Fruit fly (Drosophila melanogaster) whole organism, embryonic: Measurements from ENCODE around the gene CG10761.

ENCODE experiments used
- Blimp-1 ChIP-seq: fragments of 200-800 bp; sonication (Bioruptor generic); optimal IDR thresholded peaks from 3 replicates; lab custom pipeline; 2018; ENCODE audit warnings: missing biosample characterization, missing genetic modification characterization, mild to moderate bottlenecking, moderate library complexity, missing genetic modification reagents
- CG10267 ChIP-seq: fragments of 200-800 bp; sonication (Bioruptor generic); optimal IDR thresholded peaks from 2 replicates; lab custom pipeline; 2018; ENCODE audit warnings: missing biosample characterization, mild to moderate bottlenecking, missing genetic modification characterization, moderate library complexity
- CG10654 ChIP-seq: fragments of 200-800 bp; sonication (Bioruptor generic); optimal IDR thresholded peaks from 2 replicates; lab custom pipeline; 2016; ENCODE audit warnings: missing biosample characterization, missing genetic modification characterization
- CG10959 ChIP-seq: fragments of 200-800 bp; sonication (Bioruptor generic); IDR thresholded peaks from 2 replicates; pipeline ENCODE4 v1.3.6; 2022; ENCODE audit warnings: missing biosample characterization, missing genetic modification characterization
- CG11504 ChIP-seq: fragments of 200-800 bp; sonication (Bioruptor generic); optimal IDR thresholded peaks from 3 replicates; lab custom pipeline; 2019; ENCODE audit warnings: missing biosample characterization, mild to moderate bottlenecking, missing genetic modification characterization, moderate library complexity
- CG13894 ChIP-seq: fragments of 200-800 bp; sonication (Bioruptor generic); optimal IDR thresholded peaks from 3 replicates; lab custom pipeline; 2018; ENCODE audit warnings: missing biosample characterization, mild to moderate bottlenecking, missing genetic modification characterization, moderate library complexity
- CG14050 ChIP-seq: fragments of 200-800 bp; sonication (Bioruptor generic); IDR thresholded peaks from 3 replicates; pipeline ENCODE4 v1.3.6; 2022; ENCODE audit warnings: missing biosample characterization, missing genetic modification characterization
- CG15514 ChIP-seq: fragments of 200-800 bp; sonication (Bioruptor generic); optimal IDR thresholded peaks from 3 replicates; lab custom pipeline; 2017; ENCODE audit warnings: missing biosample characterization, missing genetic modification characterization, mild to moderate bottlenecking, moderate library complexity, missing genetic modification reagents
- CG16813 ChIP-seq: fragments of 200-800 bp; sonication (Bioruptor generic); IDR thresholded peaks from 3 replicates; pipeline ENCODE4 v1.3.6; 2022; ENCODE audit warnings: missing biosample characterization, missing genetic modification characterization; ENCODE audit not compliant: partially characterized antibody
- CG2678 ChIP-seq: fragments of 200-800 bp; sonication (Bioruptor generic); optimal IDR thresholded peaks from 3 replicates; lab custom pipeline; 2019; ENCODE audit warnings: missing biosample characterization, mild to moderate bottlenecking, missing genetic modification characterization, moderate library complexity
- CG32772 ChIP-seq: fragments of 200-800 bp; sonication (Bioruptor generic); IDR thresholded peaks from 2 replicates; pipeline ENCODE4 v1.3.6; 2022; ENCODE audit warnings: missing biosample characterization, missing genetic modification characterization
- CG4424 ChIP-seq: fragments of 200-800 bp; sonication (Bioruptor generic); optimal IDR thresholded peaks from 3 replicates; lab custom pipeline; 2016; ENCODE audit warnings: missing biosample characterization, missing genetic modification characterization
- CG7357 ChIP-seq: fragments of 200-800 bp; sonication (Bioruptor generic); IDR thresholded peaks from 3 replicates; pipeline ENCODE4 v1.3.6; 2022; ENCODE audit warnings: missing biosample characterization, missing genetic modification characterization
- CG8281 ChIP-seq: fragments of 200-800 bp; sonication (Bioruptor generic); optimal IDR thresholded peaks from 2 replicates; lab custom pipeline; 2018; ENCODE audit warnings: missing biosample characterization, mild to moderate bottlenecking, missing genetic modification characterization, moderate library complexity
- CG8924 ChIP-seq: fragments of 200-800 bp; optimal IDR thresholded peaks from 3 replicates; lab custom pipeline; 2019; ENCODE audit warnings: missing biosample characterization, mild to moderate bottlenecking, missing genetic modification characterization, moderate library complexity
- CG9437 ChIP-seq: fragments of 200-800 bp; sonication (Bioruptor generic); optimal IDR thresholded peaks from 2 replicates; lab custom pipeline; 2018; ENCODE audit warnings: missing biosample characterization, mild to moderate bottlenecking, missing genetic modification characterization
- CoRest ChIP-seq: fragments of 200-800 bp; sonication (Bioruptor generic); optimal IDR thresholded peaks from 3 replicates; lab custom pipeline; 2018; ENCODE audit warnings: missing biosample characterization, mild to moderate bottlenecking, missing genetic modification characterization, moderate library complexity
- Dad ChIP-seq: fragments of 200-800 bp; sonication (Bioruptor generic); optimal IDR thresholded peaks from 3 replicates; lab custom pipeline; 2016; ENCODE audit warnings: missing biosample characterization, missing genetic modification characterization
- Dbx ChIP-seq: fragments of 200-800 bp; sonication (Bioruptor generic); IDR thresholded peaks from 3 replicates; pipeline ENCODE4 v1.3.6; 2022; ENCODE audit warnings: missing biosample characterization, missing genetic modification characterization
- E2f1 ChIP-seq: fragments of 200-800 bp; sonication (Bioruptor generic); IDR thresholded peaks from 2 replicates; pipeline ENCODE4 v1.3.6; 2022; ENCODE audit warnings: missing biosample characterization, missing genetic modification characterization
- E2f2 ChIP-seq: fragments of 200-800 bp; sonication (Bioruptor generic); IDR thresholded peaks from 2 replicates; pipeline ENCODE4 v1.3.6; 2022; ENCODE audit warnings: missing biosample characterization, missing genetic modification characterization
- Ets65A ChIP-seq: fragments of 200-800 bp; sonication (Bioruptor generic); peaks from one replicate; lab custom pipeline; 2016; ENCODE audit warnings: missing biosample characterization, missing genetic modification characterization
- Gug ChIP-seq: fragments of 200-800 bp; sonication (Bioruptor generic); IDR thresholded peaks from 4 replicates; pipeline ENCODE4 v1.3.6; 2022; ENCODE audit warnings: missing biosample characterization, missing genetic modification characterization
- HLH3B ChIP-seq: fragments of 200-800 bp; sonication (Bioruptor generic); IDR thresholded peaks from 2 replicates; pipeline ENCODE4 v1.3.6; 2022; ENCODE audit warnings: missing biosample characterization, missing genetic modification characterization
- Med ChIP-seq: fragments of 200-800 bp; sonication (Bioruptor generic); peaks from one replicate; lab custom pipeline; 2016; ENCODE audit warnings: missing biosample characterization, missing genetic modification characterization, mild to moderate bottlenecking, inconsistent platforms, moderate library complexity
- Neu2 ChIP-seq: fragments of 200-800 bp; sonication (Bioruptor generic); optimal IDR thresholded peaks from 3 replicates; lab custom pipeline; 2016; ENCODE audit warnings: missing biosample characterization, missing genetic modification characterization, borderline replicate concordance
- Oli ChIP-seq: fragments of 200-800 bp; sonication (Bioruptor generic); optimal IDR thresholded peaks from 2 replicates; lab custom pipeline; 2018; ENCODE audit warnings: missing biosample characterization, mild to moderate bottlenecking, missing genetic modification characterization, moderate library complexity
- Six4 ChIP-seq: fragments of 200-800 bp; sonication (Bioruptor generic); optimal IDR thresholded peaks from 2 replicates; lab custom pipeline; 2016; ENCODE audit warnings: missing biosample characterization, missing genetic modification characterization
- Sox102F ChIP-seq: fragments of 200-800 bp; sonication (Bioruptor generic); optimal IDR thresholded peaks from 2 replicates; lab custom pipeline; 2018; ENCODE audit warnings: missing biosample characterization, mild to moderate bottlenecking, missing genetic modification characterization, moderate library complexity
- Ssrp ChIP-seq: fragments of 200-800 bp; sonication (Bioruptor generic); optimal IDR thresholded peaks from 2 replicates; lab custom pipeline; 2018; ENCODE audit warnings: missing biosample characterization, mild to moderate bottlenecking, missing genetic modification characterization, moderate library complexity
- ase ChIP-seq: fragments of 200-800 bp; sonication (Bioruptor generic); IDR thresholded peaks from 3 replicates; pipeline ENCODE4 v1.3.6; 2022; ENCODE audit warnings: missing biosample characterization, missing genetic modification characterization
- az2 ChIP-seq: fragments of 200-800 bp; sonication (Bioruptor generic); optimal IDR thresholded peaks from 3 replicates; lab custom pipeline; 2016; ENCODE audit warnings: missing biosample characterization, missing genetic modification characterization
- corto ChIP-seq: fragments of 200-800 bp; sonication (Bioruptor generic); optimal IDR thresholded peaks from 2 replicates; lab custom pipeline; 2016; ENCODE audit warnings: missing biosample characterization, mild to moderate bottlenecking, missing genetic modification characterization, moderate library complexity
- fd3F ChIP-seq: fragments of 200-800 bp; sonication (Bioruptor generic); optimal IDR thresholded peaks from 2 replicates; lab custom pipeline; 2018; ENCODE audit warnings: missing biosample characterization, mild to moderate bottlenecking, missing genetic modification characterization, moderate library complexity
- fru ChIP-seq: fragments of >200 bp; optimal IDR thresholded peaks from 2 replicates; lab custom pipeline; 2017
- fu2 ChIP-seq: fragments of 200-800 bp; sonication (Bioruptor generic); optimal IDR thresholded peaks from 2 replicates; lab custom pipeline; 2016; ENCODE audit warnings: missing biosample characterization, missing genetic modification characterization
- gsb-n ChIP-seq: fragments of 200-800 bp; sonication (Bioruptor generic); optimal IDR thresholded peaks from 3 replicates; lab custom pipeline; 2018; ENCODE audit warnings: missing biosample characterization, mild to moderate bottlenecking, missing genetic modification characterization
- gt ChIP-seq: fragments of 200-800 bp; sonication (Bioruptor generic); IDR thresholded peaks from 2 replicates; pipeline ENCODE4 v1.3.6; 2022; ENCODE audit warnings: missing biosample characterization, missing genetic modification characterization
- hb ChIP-seq: fragments of 200-800 bp; sonication (Bioruptor generic); IDR thresholded peaks from 3 replicates; pipeline ENCODE4 v1.3.6; 2022; ENCODE audit warnings: missing biosample characterization, missing genetic modification characterization; ENCODE audit not compliant: partially characterized antibody
- knrl ChIP-seq: fragments of 200-800 bp; sonication (Bioruptor generic); IDR thresholded peaks from 3 replicates; pipeline ENCODE4 v1.3.6; 2022; ENCODE audit warnings: missing biosample characterization, missing genetic modification characterization; ENCODE audit not compliant: partially characterized antibody
- lilli ChIP-seq: fragments of 200-800 bp; sonication (Bioruptor generic); optimal IDR thresholded peaks from 3 replicates; lab custom pipeline; 2016; ENCODE audit warnings: missing biosample characterization, missing genetic modification characterization
- mam ChIP-seq: fragments of 200-800 bp; sonication (Bioruptor generic); optimal IDR thresholded peaks from 3 replicates; lab custom pipeline; 2016; ENCODE audit warnings: missing biosample characterization, missing genetic modification characterization
- onecut ChIP-seq: fragments of 200-800 bp; sonication (Bioruptor generic); IDR thresholded peaks from 2 replicates; pipeline ENCODE4 v1.3.6; 2022; ENCODE audit warnings: missing biosample characterization, missing genetic modification characterization
- rib ChIP-seq: fragments of 200-800 bp; sonication (Bioruptor generic); IDR thresholded peaks from 2 replicates; pipeline ENCODE4 v1.3.6; 2022; ENCODE audit warnings: missing biosample characterization, missing genetic modification characterization
- run ChIP-seq: fragments of 200-800 bp; sonication (Bioruptor generic); optimal IDR thresholded peaks from 3 replicates; lab custom pipeline; 2018; ENCODE audit warnings: missing biosample characterization, mild to moderate bottlenecking, missing genetic modification characterization
- sens-2 ChIP-seq: fragments of 200-800 bp; sonication (Bioruptor generic); IDR thresholded peaks from 2 replicates; pipeline ENCODE4 v1.3.6; 2022; ENCODE audit warnings: missing biosample characterization, missing genetic modification characterization
- sisA ChIP-seq: fragments of 200-800 bp; sonication (Bioruptor generic); IDR thresholded peaks from 2 replicates; pipeline ENCODE4 v1.3.6; 2022; ENCODE audit warnings: missing biosample characterization, missing genetic modification characterization
- so ChIP-seq: fragments of 200-800 bp; sonication (Bioruptor generic); IDR thresholded peaks from 3 replicates; pipeline ENCODE4 v1.3.6; 2022; ENCODE audit warnings: missing biosample characterization, missing genetic modification characterization
- tio ChIP-seq: fragments of 200-800 bp; sonication (Bioruptor generic); optimal IDR thresholded peaks from 2 replicates; lab custom pipeline; 2017; ENCODE audit warnings: missing biosample characterization, missing genetic modification characterization, inconsistent platforms
- wdn ChIP-seq: fragments of 200-800 bp; sonication (Bioruptor generic); IDR thresholded peaks from 2 replicates; pipeline ENCODE4 v1.3.6; 2022; ENCODE audit warnings: missing biosample characterization, missing genetic modification characterization

Gene CG10761

DNA sequence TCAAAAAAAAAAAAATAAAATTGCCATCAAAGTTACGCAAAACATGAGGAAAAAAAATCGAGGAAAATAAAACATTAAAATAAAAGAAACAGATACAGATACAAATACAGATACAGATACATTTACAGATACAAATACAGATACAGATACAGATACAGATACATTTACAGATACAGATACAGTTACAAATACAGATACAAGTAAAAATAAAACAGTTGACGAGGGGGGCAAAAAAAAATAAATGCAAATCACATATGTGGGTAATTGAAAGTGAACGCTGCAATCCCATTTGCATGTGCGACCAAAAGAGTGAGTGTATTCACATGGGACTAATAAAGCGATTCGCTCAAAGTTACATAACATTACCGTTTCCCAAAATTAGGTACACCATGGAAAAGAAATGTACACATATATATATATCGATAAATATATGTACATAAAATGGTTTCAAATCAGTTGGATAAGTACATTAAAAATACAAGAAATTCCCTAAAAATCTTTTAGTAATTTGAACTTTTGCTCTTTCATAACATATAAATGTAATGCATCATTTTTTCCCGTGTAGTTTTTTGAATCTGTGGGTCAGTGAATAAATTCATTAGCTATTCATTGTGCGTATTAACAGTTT is 43.1 kb upstream of the CG10761 start (continued):
- TF ChIP-seq Med (GFP tag; lab: Kevin White, UChicago) (peak; percentile 36), CG4424 (GFP tag; lab: Kevin White, UChicago) (peak; percentile 21), fd3F (GFP tag; lab: Kevin White, UChicago) (peak; percentile 10), rib (GFP tag; lab: Robert Waterston, UW) (no peak), hb (GFP tag; lab: Robert Waterston, UW) (no peak), CG10654 (GFP tag; lab: Kevin White, UChicago) (no peak), az2 (no peak), tio (GFP tag; lab: Kevin White, UChicago) (peak; percentile 13), CG32772 (no peak), sens-2 (GFP tag; lab: Robert Waterston, UW) (no peak), mam (no peak), CG16813 (no peak), Gug (GFP tag; lab: Robert Waterston, UW) (no peak), CG10959 (no peak), CG14050 (no peak), CG8924 (tag; lab: Kevin White, UChicago) (peak; percentile 29), Oli (peak; percentile 57), knrl (GFP tag; lab: Robert Waterston, UW) (no peak), Neu2 (GFP tag; lab: Kevin White, UChicago) (no peak), Dad (GFP tag; lab: Kevin White, UChicago) (no peak), sisA (peak; percentile 33; the same call in 1 of the 2 replicates), CG11504 (tag; lab: Kevin White, UChicago) (peak; percentile 87), CG9437 (GFP tag; lab: Kevin White, UChicago) (peak; percentile 5), CoRest (tag; lab: Kevin White, UChicago) (peak; percentile 44), CG2678 (peak; percentile 75), E2f1 (peak; percentile 43; the same call in 1 of the 2 replicates), lilli (GFP tag; lab: Kevin White, UChicago) (no peak), Dbx (GFP tag; lab: Robert Waterston, UW) (no peak), so (0 out of 3 replicates have a peak, but pooled peaks have one; percentile 52), Sox102F (GFP tag; lab: Kevin White, UChicago) (peak; percentile 79), gt (no peak), Ets65A (GFP tag; lab: Kevin White, UChicago) (no peak), Six4 (GFP tag; lab: Kevin White, UChicago) (no peak), ase (GFP tag; lab: Robert Waterston, UW) (peak; percentile 29; the same call in 1 of the 3 replicates), Blimp-1 (GFP tag; lab: Kevin White, UChicago) (peak; percentile 59), HLH3B (GFP tag; lab: Robert Waterston, UW) (peak; percentile 44; the same call in 1 of the 2 replicates), CG7357 (GFP tag; lab: Robert Waterston, UW) (0 out of 3 replicates have a peak, but pooled peaks have one; percentile 25), CG10267 (tag; lab: Kevin White, UChicago) (peak; percentile 4), gsb-n (peak; percentile 5), Ssrp (tag; lab: Kevin White, UChicago) (peak; percentile 39), fu2 (GFP tag; lab: Kevin White, UChicago) (no peak), CG8281 (tag; lab: Kevin White, UChicago) (peak; percentile 20), wdn (no peak), E2f2 (GFP tag; lab: Robert Waterston, UW) (0 out of 2 replicates have a peak, but pooled peaks have one; percentile 20), CG15514 (GFP tag; lab: Kevin White, UChicago) (no peak), corto (GFP tag; lab: Kevin White, UChicago) (no peak), fru (lab: Kevin White, UChicago) (no peak), CG13894 (no peak), onecut (GFP tag; lab: Robert Waterston, UW) (peak; percentile 25; the same call in 1 of the 2 replicates), run (tag; lab: Kevin White, UChicago) (no peak)
